ENCODE assay signal across 3 worm cellular contexts in genomic region chrV:11801076-11801849, ce11.
A peak's percentile ranks its signal among the peaks of the same experiment; 100 is the strongest.
TF ChIP-seq lines count a peak whose summit lies in the region.

No protein-coding gene starts in this region.

TF ChIP-seq in whole organism, L1 larva, 84 proteins besides CTCF, POLR2A, EP300 and RAD21 (continued from another document):
- TF ChIP-seq nhr-47 (tag; optimal IDR thresholded peaks at IDR 0.05; lab: Kevin White, UChicago) (peak; percentile 28), egl-27 (tag; optimal IDR thresholded peaks at IDR 0.05; lab: Kevin White, UChicago) (no peak), unc-130 (tag; optimal IDR thresholded peaks at IDR 0.05; lab: Kevin White, UChicago) (peak; percentile 8), grh-1 (GFP tag; IDR thresholded peaks at IDR 0.05; lab: Robert Waterston, UW) (0 out of 2 replicates have a peak, but pooled peaks have one; percentile 12), elt-3 (tag; optimal IDR thresholded peaks at IDR 0.05; lab: Kevin White, UChicago) (peak in 5 of 6 experiments; percentile 23 to 88 (median 69)), pqm-1 (tag; optimal IDR thresholded peaks at IDR 0.05; lab: Kevin White, UChicago) (no peak), nhr-85 (tag; lab: Kevin White, UChicago) (peak; percentile 92), tlp-1 (tag; optimal IDR thresholded peaks at IDR 0.05; lab: Kevin White, UChicago) (no peak), lin-35 (GFP tag; optimal IDR thresholded peaks at IDR 0.05; lab: Kevin White, UChicago) (peak in 1 of 2 experiments; percentile 13), ama-1 (optimal IDR thresholded peaks at IDR 0.05; lab: Kevin White, UChicago) (no peak), fos-1 (tag; optimal IDR thresholded peaks at IDR 0.05; lab: Kevin White, UChicago) (no peak), mdl-1 (tag; optimal IDR thresholded peaks at IDR 0.05; lab: Kevin White, UChicago) (no peak), ces-1 (GFP tag; optimal IDR thresholded peaks at IDR 0.05; lab: Kevin White, UChicago) (no peak), snu-23 (GFP tag; optimal IDR thresholded peaks at IDR 0.05; lab: Kevin White, UChicago) (peak; percentile 53)

TF ChIP-seq in whole organism, L2 larva, 48 proteins besides CTCF, POLR2A, EP300 and RAD21 (continued from another document):
- no peak for TF ChIP-seq nhr-6 (tag; optimal IDR thresholded peaks at IDR 0.05; lab: Kevin White, UChicago)
- peak; percentile 59 for TF ChIP-seq egl-27 (tag; optimal IDR thresholded peaks at IDR 0.05; lab: Kevin White, UChicago)
- TF ChIP-seq nhr-77 (tag; optimal IDR thresholded peaks at IDR 0.05; lab: Kevin White, UChicago), result no peak
- TF ChIP-seq nhr-129 (tag; optimal IDR thresholded peaks at IDR 0.05; lab: Kevin White, UChicago), result no peak
- TF ChIP-seq lin-13 (GFP tag; optimal IDR thresholded peaks at IDR 0.05; lab: Kevin White, UChicago), result no peak
- TF ChIP-seq R02D3.7 (tag; optimal IDR thresholded peaks at IDR 0.05; lab: Kevin White, UChicago), result no peak
- TF ChIP-seq ama-1 (optimal IDR thresholded peaks at IDR 0.05; lab: Kevin White, UChicago), result no peak
- TF ChIP-seq sma-9 (GFP tag; optimal IDR thresholded peaks at IDR 0.05; lab: Kevin White, UChicago), result peak; percentile 95
- no peak for TF ChIP-seq sma-9 (tag; optimal IDR thresholded peaks at IDR 0.05; lab: Kevin White, UChicago)
- TF ChIP-seq unc-55 (GFP tag; optimal IDR thresholded peaks at IDR 0.05; lab: Kevin White, UChicago), result no peak
- peak; percentile 70 for TF ChIP-seq nhr-25 (tag; optimal IDR thresholded peaks at IDR 0.05; lab: Kevin White, UChicago)
- no peak for TF ChIP-seq aly-2 (tag; optimal IDR thresholded peaks at IDR 0.05; lab: Kevin White, UChicago)
- no peak for TF ChIP-seq F13H6.1 (tag; optimal IDR thresholded peaks at IDR 0.05; lab: Kevin White, UChicago)
- TF ChIP-seq Y55F3AM.14 (GFP tag; optimal IDR thresholded peaks at IDR 0.05; lab: Kevin White, UChicago), result no peak
- TF ChIP-seq zag-1 (tag; optimal IDR thresholded peaks at IDR 0.05; lab: Kevin White, UChicago), result no peak
- peak; percentile 76 for TF ChIP-seq fos-1 (tag; optimal IDR thresholded peaks at IDR 0.05; lab: Kevin White, UChicago)
- TF ChIP-seq sma-3 (GFP tag; optimal IDR thresholded peaks at IDR 0.05; lab: Kevin White, UChicago), result peak; percentile 86
- TF ChIP-seq skn-1 (tag; optimal IDR thresholded peaks at IDR 0.05; lab: Kevin White, UChicago), result no peak
- no peak for TF ChIP-seq nhr-237 (tag; optimal IDR thresholded peaks at IDR 0.05; lab: Kevin White, UChicago)
- TF ChIP-seq unc-39 (tag; optimal IDR thresholded peaks at IDR 0.05; lab: Kevin White, UChicago), result no peak
- TF ChIP-seq elt-1 (tag; optimal IDR thresholded peaks at IDR 0.05; lab: Kevin White, UChicago), result no peak
- TF ChIP-seq ztf-4 (tag; optimal IDR thresholded peaks at IDR 0.05; lab: Kevin White, UChicago), result no peak
- TF ChIP-seq gmeb-1 (tag; optimal IDR thresholded peaks at IDR 0.05; lab: Kevin White, UChicago), result no peak
- TF ChIP-seq ztf-1 (GFP tag; conservative IDR thresholded peaks at IDR 0.05; lab: Robert Waterston, UW), result no peak

TF ChIP-seq in whole organism, L4 larva, 104 proteins besides CTCF, POLR2A, EP300 and RAD21 (continued from another document):
- no peak for TF ChIP-seq ceh-28 (tag; optimal IDR thresholded peaks at IDR 0.05; lab: Kevin White, UChicago)
- TF ChIP-seq aly-2 (tag; optimal IDR thresholded peaks at IDR 0.05; lab: Kevin White, UChicago), result no peak
- no peak for TF ChIP-seq dmd-8 (GFP tag; IDR thresholded peaks at IDR 0.05; lab: Robert Waterston, UW)
- TF ChIP-seq zip-11 (GFP tag; IDR thresholded peaks at IDR 0.05; lab: Robert Waterston, UW), result no peak
